Worm (Caenorhabditis elegans) whole organism, L4/young adult: ENCODE results near the gene cpt-1.
"Not testable (repeated sequence)": the region's sequence is repeated elsewhere in the genome, so short reads cannot be mapped to it uniquely, and the experiment has no call there.

Experiments used
- W03F9.2 ChIP-seq: fragments of 150-350 bp; optimal IDR thresholded peaks from 2 replicates; lab custom pipeline; 2014; ENCODE audit warnings: missing biosample characterization, missing genetic modification characterization
- dao-5 ChIP-seq: sonication (generic microtip); optimal IDR thresholded peaks from 2 replicates; lab custom pipeline; 2016; ENCODE audit warnings: missing genotype, missing genetic modification characterization, moderate library complexity, missing compliant biosample characterization
- him-1 ChIP-seq: sonication (generic microtip); optimal IDR thresholded peaks from 2 replicates; lab custom pipeline; 2016; ENCODE audit warnings: missing genotype, missing genetic modification reagents, missing genetic modification characterization, missing compliant biosample characterization

ce11 chrII:12753725-12754124 is 42.5 kb downstream of the cpt-1 start, which contains the start of gene Y46G5A.39:
- not testable (repeated sequence) for TF ChIP-seq dao-5, him-1, W03F9.2 (tag; lab: Kevin White, UChicago)
